Worm (Caenorhabditis elegans) whole organism, midembryonic: ENCODE measurements around the gene F47B10.4.

Experiments used
- T22C8.4 ChIP-seq: fragments of 200-800 bp; sonication (Bioruptor generic); IDR thresholded peaks from 2 replicates; pipeline ENCODE4 v1.3.6; 2022; ENCODE audit warnings: missing genetic modification characterization, missing compliant biosample characterization
- cog-1 ChIP-seq: sonication (generic microtip); optimal IDR thresholded peaks from 2 replicates; lab custom pipeline; 2016; ENCODE audit warnings: missing genetic modification characterization, missing compliant biosample characterization
- flt-1 ChIP-seq: fragments of 200-800 bp; sonication (Bioruptor generic); IDR thresholded peaks from 2 replicates; pipeline ENCODE4 v1.3.6; 2022; ENCODE audit warnings: missing genetic modification characterization, missing compliant biosample characterization
- klf-2 ChIP-seq: fragments of 200-800 bp; sonication (Bioruptor generic); conservative IDR thresholded peaks from 2 replicates; pipeline ENCODE4 v1.3.6; 2022; ENCODE audit warnings: missing genetic modification reagents, missing genetic modification characterization, missing compliant biosample characterization
- med-1 ChIP-seq: sonication (generic microtip); optimal IDR thresholded peaks from 2 replicates; lab custom pipeline; 2017; ENCODE audit warnings: missing genetic modification characterization, mild to moderate bottlenecking, missing compliant biosample characterization, antibody characterized with exemption, missing genetic modification reagents; ENCODE audit not compliant: insufficient read depth
- ref-1 ChIP-seq: fragments of 200-800 bp; sonication (Bioruptor generic); conservative IDR thresholded peaks from 2 replicates; pipeline ENCODE4 v1.3.6; 2022; ENCODE audit warnings: missing genetic modification reagents, missing genetic modification characterization, missing compliant biosample characterization
- tab-1 ChIP-seq: fragments of 200-800 bp; sonication (Bioruptor generic); IDR thresholded peaks from 2 replicates; pipeline ENCODE4 v1.3.6; 2022; ENCODE audit warnings: missing genetic modification characterization, missing compliant biosample characterization
- ztf-23 ChIP-seq: fragments of 200-800 bp; sonication (Bioruptor generic); IDR thresholded peaks from 2 replicates; pipeline ENCODE4 v1.3.6; 2022; ENCODE audit warnings: missing genetic modification reagents, missing genetic modification characterization, missing compliant biosample characterization
- ztf-29 ChIP-seq: fragments of 200-800 bp; sonication (Bioruptor generic); IDR thresholded peaks from 2 replicates; pipeline ENCODE4 v1.3.6; 2022; ENCODE audit warnings: missing genetic modification reagents, missing genetic modification characterization, missing compliant biosample characterization

F47B10.4 gene

ce11 chrX:10932087-10932486 is 41.0 kb downstream of the F47B10.4 start:
- TF ChIP-seq T22C8.4 (GFP tag; lab: Robert Waterston, UW) (no peak), cog-1 (no peak), ref-1 (no peak), med-1 (no peak), tab-1 (no peak), klf-2 (no peak), flt-1 (GFP tag; lab: Robert Waterston, UW) (no peak), ztf-29 (GFP tag; lab: Robert Waterston, UW) (no peak)

- TF ChIP-seq med-1 (no peak), flt-1 (GFP tag; lab: Robert Waterston, UW) (no peak), ref-1 (no peak), klf-2 (no peak), tab-1 (no peak), T22C8.4 (GFP tag; lab: Robert Waterston, UW) (no peak), cog-1 (no peak), ztf-23 (GFP tag; lab: Robert Waterston, UW) (no peak), ztf-29 (GFP tag; lab: Robert Waterston, UW) (no peak)
Observed at ce11 chrX:10933308-10934014, 42.4 kb downstream of the F47B10.4 start.

- no peak for TF ChIP-seq flt-1 (GFP tag; lab: Robert Waterston, UW)
- no peak for TF ChIP-seq T22C8.4 (GFP tag; lab: Robert Waterston, UW)
- no peak for TF ChIP-seq ztf-23 (GFP tag; lab: Robert Waterston, UW)
- no peak for TF ChIP-seq ztf-29 (GFP tag; lab: Robert Waterston, UW)
- no peak for TF ChIP-seq klf-2
- no peak for TF ChIP-seq cog-1
- no peak for TF ChIP-seq tab-1
- TF ChIP-seq med-1, result no peak
- no peak for TF ChIP-seq ref-1
Observed at ce11 chrX:10941255-10941654, 50.2 kb downstream of the F47B10.4 start, which contains the start of gene pho-7. Gene pho-7 (minus strand): TSS chrX:10941355.
